Worm (Caenorhabditis elegans): ENCODE results near the gene F25B3.5.

DNA sequence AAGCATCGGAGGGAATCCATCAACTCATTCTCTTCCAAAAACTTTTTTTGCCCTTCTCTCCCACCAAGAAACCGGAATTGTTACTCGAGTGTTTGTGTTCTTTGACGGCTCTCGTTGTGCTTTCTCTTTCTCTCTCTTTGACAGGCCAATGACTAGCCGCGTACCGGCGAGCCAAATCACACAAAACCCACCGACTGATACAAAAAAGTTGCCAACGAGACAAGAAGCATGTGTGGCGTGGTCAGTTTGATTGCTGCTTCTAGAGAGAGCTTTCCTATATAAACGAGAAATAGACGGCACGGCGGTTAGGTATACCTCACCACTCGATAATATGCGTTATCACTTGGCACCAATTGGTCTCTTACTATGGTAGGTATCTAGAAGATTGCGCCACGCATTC, 45.6 kb upstream of the F25B3.5 start, which contains the start of gene pqn-63:
- TF ChIP-seq lin-39 (tag; optimal IDR thresholded peaks at IDR 0.05): no peak
- no peak for TF ChIP-seq alr-1 (tag; optimal IDR thresholded peaks at IDR 0.05)
- no peak for TF ChIP-seq ama-1 (optimal IDR thresholded peaks at IDR 0.05)
- no peak for TF ChIP-seq aly-2 (tag; optimal IDR thresholded peaks at IDR 0.05)
- no peak for TF ChIP-seq unc-62 (GFP tag; optimal IDR thresholded peaks at IDR 0.05)
